Worm (Caenorhabditis elegans) whole organism, L2 larva: ENCODE data around the gene Y43E12A.2.
A peak's percentile ranks its signal among the peaks of the same experiment; 100 is the strongest.

Experiments
- C34F6.9 ChIP-seq: fragments of 150-350 bp; optimal IDR thresholded peaks from 2 replicates; lab custom pipeline; 2014; ENCODE audit warnings: missing biosample characterization, missing genetic modification characterization
- F13H6.1 ChIP-seq: sonication (generic microtip); optimal IDR thresholded peaks from 2 replicates; lab custom pipeline; 2016; ENCODE audit warnings: missing genetic modification characterization, missing compliant biosample characterization
- R02D3.7 ChIP-seq: fragments of 150-350 bp; optimal IDR thresholded peaks from 2 replicates; lab custom pipeline; 2014; ENCODE audit warnings: missing biosample characterization, missing genetic modification characterization
- Y55F3AM.14 ChIP-seq: fragments of 200-800 bp; sonication (Bioruptor generic); optimal IDR thresholded peaks from 2 replicates; lab custom pipeline; 2018; ENCODE audit warnings: mild to moderate bottlenecking, missing genetic modification characterization, missing compliant biosample characterization
- ZK546.5 ChIP-seq: sonication (generic microtip); optimal IDR thresholded peaks from 2 replicates; lab custom pipeline; 2017; ENCODE audit warnings: missing biosample characterization, missing genetic modification characterization
- alr-1 ChIP-seq: fragments of 150-350 bp; optimal IDR thresholded peaks from 2 replicates; lab custom pipeline; 2014; ENCODE audit warnings: missing biosample characterization, missing genetic modification characterization
- aly-2 ChIP-seq: fragments of 150-350 bp; optimal IDR thresholded peaks from 2 replicates; lab custom pipeline; 2014; ENCODE audit warnings: missing biosample characterization, missing genetic modification characterization
- ama-1 ChIP-seq: fragments of 150-350 bp; optimal IDR thresholded peaks from 2 replicates; lab custom pipeline; 2018; ENCODE audit warnings: inconsistent platforms
- blmp-1 ChIP-seq: sonication (generic microtip); optimal IDR thresholded peaks from 2 replicates; lab custom pipeline; 2017; ENCODE audit warnings: missing genetic modification characterization, mild to moderate bottlenecking, missing compliant biosample characterization, antibody characterized with exemption, moderate library complexity; ENCODE audit not compliant: insufficient read depth
- ceh-16 ChIP-seq: fragments of 150-350 bp; optimal IDR thresholded peaks from 2 replicates; lab custom pipeline; 2014; ENCODE audit warnings: missing biosample characterization, missing genetic modification characterization
- ceh-82 ChIP-seq: fragments of 150-350 bp; optimal IDR thresholded peaks from 2 replicates; lab custom pipeline; 2014; ENCODE audit warnings: missing biosample characterization, missing genetic modification characterization
- crh-2 ChIP-seq: sonication (generic microtip); optimal IDR thresholded peaks from 2 replicates; lab custom pipeline; 2017; ENCODE audit warnings: missing biosample characterization, missing genetic modification characterization
- dmd-4 ChIP-seq: sonication (generic microtip); optimal IDR thresholded peaks from 2 replicates; lab custom pipeline; 2017; ENCODE audit warnings: missing biosample characterization, missing genetic modification characterization
- egl-27 ChIP-seq: sonication (generic microtip); optimal IDR thresholded peaks from 3 replicates; lab custom pipeline; 2017; ENCODE audit warnings: missing biosample characterization, missing genetic modification reagents, missing genetic modification characterization
- elt-1 ChIP-seq: fragments of 150-350 bp; optimal IDR thresholded peaks from 2 replicates; lab custom pipeline; 2014; ENCODE audit warnings: missing biosample characterization, missing genetic modification characterization
- elt-3 ChIP-seq: sonication (generic microtip); optimal IDR thresholded peaks from 2 replicates; lab custom pipeline; 2017; ENCODE audit warnings: missing biosample characterization, missing genetic modification characterization
- fos-1 ChIP-seq: fragments of 150-350 bp; optimal IDR thresholded peaks from 2 replicates; lab custom pipeline; 2014; ENCODE audit warnings: missing biosample characterization, missing genetic modification characterization
- gmeb-1 ChIP-seq: fragments of 150-350 bp; optimal IDR thresholded peaks from 2 replicates; lab custom pipeline; 2014; ENCODE audit warnings: missing biosample characterization, missing genetic modification characterization
- lin-11 ChIP-seq: fragments of 150-350 bp; sonication (generic microtip); optimal IDR thresholded peaks from 2 replicates; lab custom pipeline; 2014; ENCODE audit warnings: missing biosample characterization, missing genetic modification characterization, inconsistent platforms, mixed read lengths
- lin-13 ChIP-seq: fragments of 150-350 bp; optimal IDR thresholded peaks from 2 replicates; lab custom pipeline; 2014; ENCODE audit warnings: missing biosample characterization, missing genetic modification reagents, missing genetic modification characterization
- lin-39 ChIP-seq: fragments of 150-350 bp; optimal IDR thresholded peaks from 2 replicates; lab custom pipeline; 2014; ENCODE audit warnings: missing biosample characterization, missing genetic modification reagents, missing genetic modification characterization
- lsy-2 ChIP-seq, 2 experiments: fragments of 150-350 bp in 1 of 2; sonication (generic microtip) in 1 of 2; optimal IDR thresholded peaks; 2 replicates each; lab custom pipeline; 2014 to 2017; ENCODE audit warnings: missing biosample characterization in 2 of 2, missing genetic modification characterization in 2 of 2
- mab-5 ChIP-seq: fragments of 150-350 bp; optimal IDR thresholded peaks from 2 replicates; lab custom pipeline; 2014; ENCODE audit warnings: missing biosample characterization, missing genetic modification characterization
- mbf-1 ChIP-seq: sonication (generic microtip); optimal IDR thresholded peaks from 2 replicates; lab custom pipeline; 2017; ENCODE audit warnings: missing biosample characterization, missing genetic modification characterization
- mdl-1 ChIP-seq, 2 experiments: fragments of 150-350 bp in 1 of 2; sonication (generic microtip) in 1 of 2; optimal IDR thresholded peaks; 2 replicates each; lab custom pipeline; 2017; ENCODE audit warnings: missing biosample characterization in 2 of 2, missing genetic modification characterization in 2 of 2
- nhr-10 ChIP-seq: sonication (generic microtip); optimal IDR thresholded peaks from 2 replicates; lab custom pipeline; 2017; ENCODE audit warnings: missing biosample characterization, missing genetic modification characterization
- nhr-11 ChIP-seq: fragments of 150-350 bp; optimal IDR thresholded peaks from 2 replicates; lab custom pipeline; 2014; ENCODE audit warnings: missing biosample characterization, missing genetic modification characterization
- nhr-12 ChIP-seq: fragments of 150-350 bp; optimal IDR thresholded peaks from 2 replicates; lab custom pipeline; 2014; ENCODE audit warnings: missing biosample characterization, missing genetic modification characterization
- nhr-129 ChIP-seq: fragments of 150-350 bp; optimal IDR thresholded peaks from 2 replicates; lab custom pipeline; 2014; ENCODE audit warnings: missing biosample characterization, missing genetic modification characterization
- nhr-21 ChIP-seq: fragments of 150-350 bp; optimal IDR thresholded peaks from 2 replicates; lab custom pipeline; 2014; ENCODE audit warnings: missing biosample characterization, missing genetic modification characterization
- nhr-23 ChIP-seq: fragments of 150-350 bp; optimal IDR thresholded peaks from 2 replicates; lab custom pipeline; 2014; ENCODE audit warnings: missing biosample characterization, missing genetic modification reagents, missing genetic modification characterization
- nhr-237 ChIP-seq: fragments of 150-350 bp; optimal IDR thresholded peaks from 2 replicates; lab custom pipeline; 2014; ENCODE audit warnings: missing biosample characterization, missing genetic modification characterization
- nhr-25 ChIP-seq: fragments of 150-350 bp; sonication (generic microtip); optimal IDR thresholded peaks from 3 replicates; lab custom pipeline; 2014; ENCODE audit warnings: missing biosample characterization, missing genetic modification characterization
- nhr-6 ChIP-seq: fragments of 150-350 bp; optimal IDR thresholded peaks from 2 replicates; lab custom pipeline; 2014; ENCODE audit warnings: missing biosample characterization, missing genetic modification characterization
- nhr-77 ChIP-seq: fragments of 150-350 bp; optimal IDR thresholded peaks from 2 replicates; lab custom pipeline; 2014; ENCODE audit warnings: missing biosample characterization, missing genetic modification characterization
- peb-1 ChIP-seq: fragments of 150-350 bp; optimal IDR thresholded peaks from 2 replicates; lab custom pipeline; 2014; ENCODE audit warnings: missing biosample characterization, missing genetic modification characterization
- sem-4 ChIP-seq: fragments of 150-350 bp; optimal IDR thresholded peaks from 2 replicates; lab custom pipeline; 2014; ENCODE audit warnings: missing biosample characterization, missing genetic modification reagents, missing genetic modification characterization
- skn-1 ChIP-seq: sonication (generic microtip); optimal IDR thresholded peaks from 2 replicates; lab custom pipeline; 2017; ENCODE audit warnings: missing biosample characterization, missing genetic modification characterization
- sma-3 ChIP-seq: sonication (generic microtip); optimal IDR thresholded peaks from 2 replicates; lab custom pipeline; 2016; ENCODE audit warnings: missing genetic modification reagents, missing genetic modification characterization, missing compliant biosample characterization
- sma-9 ChIP-seq, 2 experiments: fragments of 150-350 bp in 1 of 2; sonication (generic microtip) in 1 of 2; optimal IDR thresholded peaks; 2 replicates each; lab custom pipeline; 2014 to 2016; ENCODE audit warnings: missing genetic modification characterization in 2 of 2, mild to moderate bottlenecking in 1 of 2, missing biosample characterization in 1 of 2, missing compliant biosample characterization in 1 of 2, missing genetic modification reagents in 1 of 2, moderate library complexity in 1 of 2
- snpc-4 ChIP-seq: fragments of 150-350 bp; optimal IDR thresholded peaks from 2 replicates; lab custom pipeline; 2014; ENCODE audit warnings: missing biosample characterization, missing genetic modification characterization
- unc-39 ChIP-seq: fragments of 150-350 bp; optimal IDR thresholded peaks from 2 replicates; lab custom pipeline; 2014; ENCODE audit warnings: missing biosample characterization, missing genetic modification characterization
- unc-55 ChIP-seq: fragments of 150-350 bp; sonication (generic microtip); optimal IDR thresholded peaks from 3 replicates; lab custom pipeline; 2014; ENCODE audit warnings: missing biosample characterization, missing genetic modification reagents, missing genetic modification characterization
- unc-62 ChIP-seq: fragments of 150-350 bp; optimal IDR thresholded peaks from 2 replicates; lab custom pipeline; 2014; ENCODE audit warnings: missing biosample characterization, missing genetic modification reagents, missing genetic modification characterization
- zag-1 ChIP-seq: fragments of 150-350 bp; optimal IDR thresholded peaks from 2 replicates; lab custom pipeline; 2014; ENCODE audit warnings: missing biosample characterization, missing genetic modification characterization
- ztf-1 ChIP-seq: fragments of 200-800 bp; sonication (Bioruptor generic); conservative IDR thresholded peaks from 2 replicates; pipeline ENCODE4 v1.3.6; 2022; ENCODE audit warnings: missing genetic modification characterization, missing compliant biosample characterization
- ztf-11 ChIP-seq: sonication (generic microtip); optimal IDR thresholded peaks from 2 replicates; lab custom pipeline; 2017; ENCODE audit warnings: missing biosample characterization, missing genetic modification characterization
- ztf-4 ChIP-seq: fragments of 150-350 bp; optimal IDR thresholded peaks from 2 replicates; lab custom pipeline; 2014; ENCODE audit warnings: missing biosample characterization, missing genetic modification characterization

Y43E12A.2 gene

ce11 chrIV:10935336-10935735 is 46.5 kb upstream of the Y43E12A.2 start (continued):
- TF ChIP-seq crh-2 (tag; lab: Kevin White, UChicago): peak; percentile 88
- no peak for TF ChIP-seq ceh-82 (tag; lab: Kevin White, UChicago)
- TF ChIP-seq ztf-4: peak; percentile 90
- TF ChIP-seq ceh-16 (tag; lab: Kevin White, UChicago): no peak

ce11 chrIV:10935853-10936491 is 45.9 kb upstream of the Y43E12A.2 start, which contains the start of gene lgg-2:
TSS of gene lgg-2 (minus strand) at chrIV:10935903.
- peak; percentile 52 for TF ChIP-seq skn-1 (tag; lab: Kevin White, UChicago)
- no peak for TF ChIP-seq nhr-77 (tag; lab: Kevin White, UChicago)
- TF ChIP-seq elt-1: no peak
- peak; percentile 70 for TF ChIP-seq nhr-10 (tag; lab: Kevin White, UChicago)
- peak; percentile 98 for TF ChIP-seq crh-2 (tag; lab: Kevin White, UChicago)
- peak; percentile 98 for TF ChIP-seq nhr-129
- peak; percentile 92 for TF ChIP-seq mab-5 (tag; lab: Kevin White, UChicago)
- no peak for TF ChIP-seq ztf-1 (GFP tag; lab: Robert Waterston, UW)
- no peak for TF ChIP-seq nhr-23 (tag; lab: Kevin White, UChicago)
- no peak for TF ChIP-seq ama-1 (lab: Kevin White, UChicago)
- TF ChIP-seq F13H6.1 (tag; lab: Kevin White, UChicago): peak; percentile 98
- no peak for TF ChIP-seq unc-39 (tag; lab: Kevin White, UChicago)
- peak; percentile 88 for TF ChIP-seq gmeb-1 (tag; lab: Kevin White, UChicago)
- TF ChIP-seq Y55F3AM.14 (GFP tag; lab: Kevin White, UChicago): peak; percentile 94
- peak; percentile 97 for TF ChIP-seq egl-27 (tag; lab: Kevin White, UChicago)
- TF ChIP-seq nhr-237 (tag; lab: Kevin White, UChicago): no peak
- TF ChIP-seq lin-39 (tag; lab: Kevin White, UChicago): peak; percentile 53
- peak; percentile 99 for TF ChIP-seq sma-9 (GFP tag; optimal IDR thresholded peaks at IDR 0.05; lab: Kevin White, UChicago)
- no peak for TF ChIP-seq sma-9 (tag; optimal IDR thresholded peaks at IDR 0.05; lab: Kevin White, UChicago)
- peak; percentile 38 for TF ChIP-seq nhr-12 (tag; lab: Kevin White, UChicago)
- TF ChIP-seq elt-3 (tag; lab: Kevin White, UChicago): no peak
- TF ChIP-seq lin-11 (tag; lab: Kevin White, UChicago): peak; percentile 82
- TF ChIP-seq unc-62 (GFP tag; lab: Kevin White, UChicago): peak; percentile 93
- TF ChIP-seq blmp-1: peak; percentile 99
- TF ChIP-seq snpc-4 (tag; lab: Kevin White, UChicago): peak; percentile 89
- TF ChIP-seq lin-13 (GFP tag; lab: Kevin White, UChicago): peak; percentile 87
- peak; percentile 98 for TF ChIP-seq sma-3 (GFP tag; lab: Kevin White, UChicago)
- peak; percentile 78 for TF ChIP-seq zag-1
- TF ChIP-seq lsy-2 (tag; optimal IDR thresholded peaks at IDR 0.05; lab: Kevin White, UChicago): peak; percentile 75 to 95
- no peak for TF ChIP-seq aly-2 (tag; lab: Kevin White, UChicago)
- TF ChIP-seq C34F6.9 (tag; lab: Kevin White, UChicago): peak; percentile 99
- no peak for TF ChIP-seq nhr-11 (tag; lab: Kevin White, UChicago)
- TF ChIP-seq sem-4 (tag; lab: Kevin White, UChicago): peak; percentile 94
- peak; percentile 21 for TF ChIP-seq ceh-82 (tag; lab: Kevin White, UChicago)
- TF ChIP-seq mdl-1 (tag; optimal IDR thresholded peaks at IDR 0.05; lab: Kevin White, UChicago): peak; percentile 79 to 97
- peak; percentile 56 for TF ChIP-seq alr-1 (tag; lab: Kevin White, UChicago)
- TF ChIP-seq peb-1 (tag; lab: Kevin White, UChicago): no peak
- TF ChIP-seq ceh-16 (tag; lab: Kevin White, UChicago): peak; percentile 57
- TF ChIP-seq ztf-4: peak; percentile 97
- peak; percentile 4 for TF ChIP-seq ztf-11
- no peak for TF ChIP-seq R02D3.7 (tag; lab: Kevin White, UChicago)
- TF ChIP-seq unc-55 (GFP tag; lab: Kevin White, UChicago): peak; percentile 80
- peak; percentile 98 for TF ChIP-seq nhr-21 (tag; lab: Kevin White, UChicago)
- TF ChIP-seq nhr-6: peak; percentile 98
- no peak for TF ChIP-seq mbf-1
- no peak for TF ChIP-seq dmd-4 (tag; lab: Kevin White, UChicago)
- TF ChIP-seq fos-1: peak; percentile 97
- no peak for TF ChIP-seq ZK546.5
- TF ChIP-seq nhr-25: peak; percentile 98
